Fruit fly (Drosophila melanogaster) S2 (cell line): ENCODE results near the gene Dip-B.

Experiments
- CG8478 ChIP-seq: fragments of >200 bp; optimal IDR thresholded peaks from 2 replicates; lab custom pipeline; 2018
- CTCF ChIP-seq, 2 experiments: fragments of >200 bp; optimal IDR thresholded peaks; 2 replicates each; lab custom pipeline; 2018

dm6 chr3R:13831596-13832119, 49.6 kb downstream of the Dip-B start:
- TF ChIP-seq CG8478 (lab: Kevin White, UChicago) = no peak
- TF ChIP-seq CTCF (optimal IDR thresholded peaks at IDR 0.05; lab: Kevin White, UChicago) = no peak
